Worm (Caenorhabditis elegans) whole organism, young adult: ENCODE measurements around the gene C04H5.1.

Experiments
- B0261.1 ChIP-seq: sonication (generic microtip); optimal IDR thresholded peaks from 2 replicates; lab custom pipeline; 2016; ENCODE audit warnings: mild to moderate bottlenecking, missing genetic modification characterization, moderate library complexity, missing compliant biosample characterization
- C06A6.2 ChIP-seq: fragments of 200-800 bp; sonication (Bioruptor generic); conservative IDR thresholded peaks from 2 replicates; pipeline ENCODE4 v1.3.6; 2022; ENCODE audit warnings: missing genetic modification characterization, missing compliant biosample characterization
- F22D6.2 ChIP-seq: sonication (generic microtip); optimal IDR thresholded peaks from 2 replicates; lab custom pipeline; 2016; ENCODE audit warnings: mild to moderate bottlenecking, missing genetic modification characterization, missing compliant biosample characterization
- F37B4.10 ChIP-seq: fragments of 200-800 bp; sonication (Bioruptor generic); IDR thresholded peaks from 2 replicates; pipeline ENCODE4 v1.3.6; 2022; ENCODE audit warnings: missing genetic modification characterization, missing compliant biosample characterization
- K11D2.4 ChIP-seq: fragments of 200-800 bp; sonication (Bioruptor generic); IDR thresholded peaks from 2 replicates; pipeline ENCODE4 v1.3.6; 2022; ENCODE audit warnings: missing genetic modification reagents, missing genetic modification characterization, missing compliant biosample characterization
- K12H6.12 ChIP-seq: fragments of 200-800 bp; sonication (Bioruptor generic); optimal IDR thresholded peaks from 2 replicates; lab custom pipeline; 2018; ENCODE audit warnings: mild to moderate bottlenecking, missing genetic modification characterization, missing compliant biosample characterization
- Y53F4B.3 ChIP-seq: fragments of 200-800 bp; sonication (Bioruptor generic); IDR thresholded peaks from 2 replicates; pipeline ENCODE4 v1.3.6; 2022; ENCODE audit warnings: missing genetic modification reagents, missing genetic modification characterization, missing compliant biosample characterization
- Y53G8AR.9 ChIP-seq: fragments of 200-800 bp; sonication (Bioruptor generic); conservative IDR thresholded peaks from 2 replicates; pipeline ENCODE4 v1.3.6; 2022; ENCODE audit warnings: missing genetic modification reagents, missing genetic modification characterization, missing compliant biosample characterization
- Y79H2A.3 ChIP-seq: fragments of 200-800 bp; sonication (Bioruptor generic); conservative IDR thresholded peaks from 2 replicates; pipeline ENCODE4 v1.3.6; 2022; ENCODE audit warnings: missing genetic modification reagents, missing genetic modification characterization, missing compliant biosample characterization
- akir-1 ChIP-seq: fragments of 200-800 bp; sonication (Bioruptor generic); optimal IDR thresholded peaks from 2 replicates; lab custom pipeline; 2018; ENCODE audit warnings: mild to moderate bottlenecking, missing genetic modification characterization, moderate library complexity, missing compliant biosample characterization
- aptf-2 ChIP-seq: fragments of 200-800 bp; sonication (Bioruptor generic); conservative IDR thresholded peaks from 2 replicates; pipeline ENCODE4 v1.3.6; 2022; ENCODE audit warnings: missing genetic modification reagents, missing genetic modification characterization, missing compliant biosample characterization
- aptf-3 ChIP-seq: fragments of 200-800 bp; sonication (Bioruptor generic); IDR thresholded peaks from 2 replicates; pipeline ENCODE4 v1.3.6; 2022; ENCODE audit warnings: missing genetic modification characterization, missing compliant biosample characterization
- attf-6 ChIP-seq: fragments of 200-800 bp; sonication (Bioruptor generic); IDR thresholded peaks from 2 replicates; pipeline ENCODE4 v1.3.6; 2022; ENCODE audit warnings: missing genetic modification reagents, missing genetic modification characterization, missing compliant biosample characterization
- ceh-100 ChIP-seq: fragments of 200-800 bp; sonication (Bioruptor generic); IDR thresholded peaks from 2 replicates; pipeline ENCODE4 v1.3.6; 2022; ENCODE audit warnings: missing genetic modification reagents, missing genetic modification characterization, missing compliant biosample characterization
- ceh-40 ChIP-seq: fragments of 200-800 bp; sonication (Bioruptor generic); IDR thresholded peaks from 2 replicates; pipeline ENCODE4 v1.3.6; 2022; ENCODE audit warnings: missing genetic modification characterization, missing compliant biosample characterization
- ceh-58 ChIP-seq: fragments of 200-800 bp; sonication (Bioruptor generic); IDR thresholded peaks from 2 replicates; pipeline ENCODE4 v1.3.6; 2022; ENCODE audit warnings: missing genetic modification characterization, missing compliant biosample characterization
- ets-4 ChIP-seq: fragments of 200-800 bp; sonication (Bioruptor generic); optimal IDR thresholded peaks from 2 replicates; lab custom pipeline; 2018; ENCODE audit warnings: mild to moderate bottlenecking, missing genetic modification characterization, missing compliant biosample characterization
- fkh-3 ChIP-seq: sonication (generic microtip); optimal IDR thresholded peaks from 2 replicates; lab custom pipeline; 2016; ENCODE audit warnings: mild to moderate bottlenecking, missing genetic modification characterization, missing compliant biosample characterization
- let-526 ChIP-seq: fragments of 200-800 bp; sonication (Bioruptor generic); IDR thresholded peaks from 2 replicates; pipeline ENCODE4 v1.3.6; 2022; ENCODE audit warnings: missing genetic modification reagents, missing genetic modification characterization, missing compliant biosample characterization
- let-607 ChIP-seq, 2 experiments: fragments of 200-800 bp in 1 of 2; sonication (Bioruptor generic) in 1 of 2; sonication (generic microtip) in 1 of 2; optimal IDR thresholded peaks; 2 replicates each; lab custom pipeline; 2016 to 2018; ENCODE audit warnings: mild to moderate bottlenecking in 2 of 2, missing compliant biosample characterization in 2 of 2, missing genetic modification characterization in 2 of 2, moderate library complexity in 2 of 2, missing genotype in 1 of 2
- lin-40 ChIP-seq: sonication (generic microtip); optimal IDR thresholded peaks from 2 replicates; lab custom pipeline; 2016; ENCODE audit warnings: missing genetic modification characterization, mild to moderate bottlenecking, missing compliant biosample characterization, missing genotype, missing genetic modification reagents
- madf-10 ChIP-seq: sonication (generic microtip); optimal IDR thresholded peaks from 2 replicates; lab custom pipeline; 2016; ENCODE audit warnings: mild to moderate bottlenecking, missing genetic modification characterization, missing compliant biosample characterization
- madf-6 ChIP-seq: fragments of 200-800 bp; sonication (Bioruptor generic); IDR thresholded peaks from 2 replicates; pipeline ENCODE4 v1.3.6; 2022; ENCODE audit warnings: missing genetic modification reagents, missing genetic modification characterization, missing compliant biosample characterization
- madf-8 ChIP-seq: fragments of 200-800 bp; sonication (Bioruptor generic); conservative IDR thresholded peaks from 2 replicates; pipeline ENCODE4 v1.3.6; 2022; ENCODE audit warnings: missing genetic modification reagents, missing genetic modification characterization, missing compliant biosample characterization
- mel-28 ChIP-seq: sonication (generic microtip); optimal IDR thresholded peaks from 2 replicates; lab custom pipeline; 2016; ENCODE audit warnings: borderline replicate concordance, mild to moderate bottlenecking, missing genetic modification characterization, missing compliant biosample characterization
- mes-4 ChIP-seq: sonication (generic microtip); optimal IDR thresholded peaks from 2 replicates; lab custom pipeline; 2016; ENCODE audit warnings: missing genotype, missing genetic modification characterization, missing compliant biosample characterization
- nfya-1 ChIP-seq: sonication (generic microtip); optimal IDR thresholded peaks from 2 replicates; lab custom pipeline; 2017; ENCODE audit warnings: antibody characterized with exemption, missing compliant biosample characterization, missing genetic modification characterization, borderline replicate concordance; ENCODE audit not compliant: insufficient read depth
- nhr-90 ChIP-seq: sonication (generic microtip); optimal IDR thresholded peaks from 2 replicates; lab custom pipeline; 2016; ENCODE audit warnings: missing genotype, mild to moderate bottlenecking, missing genetic modification characterization, missing compliant biosample characterization
- rec-8 ChIP-seq, 2 experiments: sonication (generic microtip); optimal IDR thresholded peaks; 2 replicates each; lab custom pipeline; 2016; ENCODE audit warnings: mild to moderate bottlenecking in 2 of 2, missing genetic modification characterization in 2 of 2, missing genetic modification reagents in 2 of 2, missing genotype in 2 of 2, missing biosample characterization in 1 of 2, missing compliant biosample characterization in 1 of 2, moderate library complexity in 1 of 2
- snpc-3.4 ChIP-seq: sonication (generic microtip); optimal IDR thresholded peaks from 2 replicates; lab custom pipeline; 2017; ENCODE audit warnings: missing genetic modification characterization, mild to moderate bottlenecking, missing compliant biosample characterization, antibody characterized with exemption, moderate library complexity, missing genotype, missing genetic modification reagents
- snpc-4 ChIP-seq, 5 experiments: fragments of 150-350 bp in 1 of 5; sonication (generic microtip) in 4 of 5; optimal IDR thresholded peaks; 2 replicates each; lab custom pipeline; 2014 to 2018; ENCODE audit warnings: missing genetic modification characterization in 5 of 5, missing biosample characterization in 3 of 5, antibody characterized with exemption in 2 of 5, mild to moderate bottlenecking in 2 of 5, missing compliant biosample characterization in 2 of 5, missing genotype in 2 of 5, moderate library complexity in 2 of 5, missing genetic modification reagents in 1 of 5
- tbp1 ChIP-seq: fragments of 200-800 bp; sonication (Bioruptor generic); optimal IDR thresholded peaks from 2 replicates; lab custom pipeline; 2018; ENCODE audit warnings: mild to moderate bottlenecking, missing genetic modification characterization, missing compliant biosample characterization
- tbx-9 ChIP-seq: sonication (generic microtip); optimal IDR thresholded peaks from 2 replicates; lab custom pipeline; 2016; ENCODE audit warnings: borderline replicate concordance, missing genetic modification characterization, inconsistent platforms, missing compliant biosample characterization
- unc-130 ChIP-seq: sonication (generic microtip); optimal IDR thresholded peaks from 2 replicates; lab custom pipeline; 2016; ENCODE audit warnings: missing genetic modification reagents, missing genetic modification characterization, missing compliant biosample characterization
- xnd-1 ChIP-seq: sonication (generic microtip); optimal IDR thresholded peaks from 2 replicates; lab custom pipeline; 2016; ENCODE audit warnings: missing genotype, missing genetic modification reagents, missing genetic modification characterization, missing compliant biosample characterization
- ztf-22 ChIP-seq: fragments of 200-800 bp; sonication (Bioruptor generic); optimal IDR thresholded peaks from 2 replicates; lab custom pipeline; 2018; ENCODE audit warnings: mild to moderate bottlenecking, missing genetic modification characterization, moderate library complexity, missing compliant biosample characterization
- ztf-6 ChIP-seq: fragments of 200-800 bp; sonication (Bioruptor generic); IDR thresholded peaks from 2 replicates; pipeline ENCODE4 v1.3.6; 2022; ENCODE audit warnings: missing genetic modification reagents, missing genetic modification characterization, missing compliant biosample characterization

C04H5.1 gene

ce11 chrII:14576429-14576828, 42.3 kb downstream of the C04H5.1 start, which contains the start of gene C01G12.13:
Gene C01G12.13, plus strand, starts transcription at chrII:14576729.
- no peak for TF ChIP-seq Y53F4B.3
- no peak for TF ChIP-seq lin-40 (tag; lab: Kevin White, UChicago)
- TF ChIP-seq fkh-3 (tag; lab: Kevin White, UChicago): no peak
- no peak for TF ChIP-seq mel-28 (tag; lab: Kevin White, UChicago)
- TF ChIP-seq ztf-22 (GFP tag; lab: Kevin White, UChicago): no peak
- TF ChIP-seq nhr-90 (tag; lab: Kevin White, UChicago): no peak
- no peak for TF ChIP-seq xnd-1
- no peak for TF ChIP-seq tbx-9 (tag; lab: Kevin White, UChicago)
- no peak for TF ChIP-seq akir-1 (GFP tag; lab: Kevin White, UChicago)
- TF ChIP-seq nfya-1 (tag; lab: Kevin White, UChicago): no peak
- no peak for TF ChIP-seq snpc-4 (GFP tag; optimal IDR thresholded peaks at IDR 0.05; lab: Kevin White, UChicago)
- no peak for TF ChIP-seq snpc-4 (tag; optimal IDR thresholded peaks at IDR 0.05; lab: Kevin White, UChicago)
- no peak for TF ChIP-seq unc-130 (GFP tag; lab: Kevin White, UChicago)
- TF ChIP-seq attf-6: no peak
- no peak for TF ChIP-seq ceh-40

- no peak for TF ChIP-seq K11D2.4 (GFP tag; lab: Robert Waterston, UW)
- TF ChIP-seq B0261.1 (tag; lab: Kevin White, UChicago): no peak
- no peak for TF ChIP-seq madf-6 (GFP tag; lab: Robert Waterston, UW)
- no peak for TF ChIP-seq F37B4.10 (GFP tag; lab: Robert Waterston, UW)
- TF ChIP-seq rec-8 (tag; optimal IDR thresholded peaks at IDR 0.05; lab: Kevin White, UChicago): no peak
- no peak for TF ChIP-seq let-607 (tag; optimal IDR thresholded peaks at IDR 0.05; lab: Kevin White, UChicago)
- no peak for TF ChIP-seq ets-4 (GFP tag; lab: Kevin White, UChicago)
- TF ChIP-seq aptf-3 (GFP tag; lab: Robert Waterston, UW): no peak
- no peak for TF ChIP-seq madf-10 (tag; lab: Kevin White, UChicago)
- no peak for TF ChIP-seq mel-28 (tag; lab: Kevin White, UChicago)
- no peak for TF ChIP-seq ceh-100 (GFP tag; lab: Robert Waterston, UW)
- TF ChIP-seq ztf-6 (GFP tag; lab: Robert Waterston, UW): no peak
Measured at ce11 chrII:14578013-14578412, 43.9 kb downstream of the C04H5.1 start, which contains the start of gene nspb-7. Gene nspb-7, plus strand, starts transcription at chrII:14578313.

- no peak for TF ChIP-seq mes-4 (tag; lab: Kevin White, UChicago)
- no peak for TF ChIP-seq K12H6.12 (tag; lab: Kevin White, UChicago)
- TF ChIP-seq snpc-4 (GFP tag; optimal IDR thresholded peaks at IDR 0.05; lab: Kevin White, UChicago): no peak
- TF ChIP-seq snpc-4 (tag; optimal IDR thresholded peaks at IDR 0.05; lab: Kevin White, UChicago): no peak
- no peak for TF ChIP-seq Y53G8AR.9 (GFP tag; lab: Robert Waterston, UW)
- no peak for TF ChIP-seq akir-1 (GFP tag; lab: Kevin White, UChicago)
- no peak for TF ChIP-seq B0261.1 (tag; lab: Kevin White, UChicago)
- TF ChIP-seq ceh-58 (GFP tag; lab: Robert Waterston, UW): no peak
- no peak for TF ChIP-seq madf-8 (GFP tag; lab: Robert Waterston, UW)
- TF ChIP-seq F22D6.2: no peak
- no peak for TF ChIP-seq Y79H2A.3
Measured at ce11 chrII:14578716-14579115, 44.6 kb downstream of the C04H5.1 start, which contains the start of gene C01G12.9. Gene C01G12.9, plus strand, starts transcription at chrII:14579016.

ce11 chrII:14580549-14580948, 46.4 kb downstream of the C04H5.1 start, which contains the start of the genes nspb-8 and nspb-9:
Gene nspb-8, minus strand, starts transcription at chrII:14580649.
Gene nspb-9, plus strand, starts transcription at chrII:14580859.
- TF ChIP-seq C06A6.2 (no peak), K12H6.12 (tag; lab: Kevin White, UChicago) (no peak), snpc-3.4 (tag; lab: Kevin White, UChicago) (no peak), aptf-2 (GFP tag; lab: Robert Waterston, UW) (no peak), let-526 (GFP tag; lab: Robert Waterston, UW) (no peak), tbp1 (GFP tag; lab: Kevin White, UChicago) (no peak)
